Worm (Caenorhabditis elegans) whole organism, early embryonic: ENCODE measurements around the gene prmn-1.

Experiments used
- B0310.2 ChIP-seq: sonication (generic microtip); optimal IDR thresholded peaks from 2 replicates; lab custom pipeline; 2016; ENCODE audit warnings: mild to moderate bottlenecking, missing genetic modification characterization, missing compliant biosample characterization
- aly-1 ChIP-seq: sonication (generic microtip); optimal IDR thresholded peaks from 2 replicates; lab custom pipeline; 2016; ENCODE audit warnings: missing genetic modification characterization, missing compliant biosample characterization
- ama-1 ChIP-seq: fragments of 150-350 bp; optimal IDR thresholded peaks from 2 replicates; lab custom pipeline; 2014
- ceh-13 ChIP-seq: fragments of 200-800 bp; sonication (Bioruptor generic); optimal IDR thresholded peaks from 2 replicates; lab custom pipeline; 2018; ENCODE audit warnings: mild to moderate bottlenecking, missing genetic modification characterization, missing compliant biosample characterization
- ceh-36 ChIP-seq: sonication (generic microtip); optimal IDR thresholded peaks from 2 replicates; lab custom pipeline; 2016; ENCODE audit warnings: missing genetic modification characterization, inconsistent platforms, missing compliant biosample characterization
- flt-1 ChIP-seq: fragments of 200-800 bp; sonication (Bioruptor generic); IDR thresholded peaks from 2 replicates; pipeline ENCODE4 v1.3.6; 2022; ENCODE audit warnings: missing genetic modification characterization, missing compliant biosample characterization
- hmbx-1 ChIP-seq: sonication (generic microtip); optimal IDR thresholded peaks from 2 replicates; lab custom pipeline; 2016; ENCODE audit warnings: mild to moderate bottlenecking, missing genetic modification characterization, missing compliant biosample characterization
- hnd-1 ChIP-seq: sonication (generic microtip); optimal IDR thresholded peaks from 2 replicates; lab custom pipeline; 2016; ENCODE audit warnings: missing genetic modification characterization, missing compliant biosample characterization
- pes-1 ChIP-seq: fragments of 200-800 bp; sonication (Bioruptor generic); IDR thresholded peaks from 2 replicates; pipeline ENCODE4 v1.3.6; 2022; ENCODE audit warnings: missing genetic modification reagents, missing genetic modification characterization, missing compliant biosample characterization
- sea-1 ChIP-seq: fragments of 200-800 bp; sonication (Bioruptor generic); conservative IDR thresholded peaks from 2 replicates; pipeline ENCODE4 v1.3.6; 2022; ENCODE audit warnings: missing genetic modification characterization, missing compliant biosample characterization

DNA sequence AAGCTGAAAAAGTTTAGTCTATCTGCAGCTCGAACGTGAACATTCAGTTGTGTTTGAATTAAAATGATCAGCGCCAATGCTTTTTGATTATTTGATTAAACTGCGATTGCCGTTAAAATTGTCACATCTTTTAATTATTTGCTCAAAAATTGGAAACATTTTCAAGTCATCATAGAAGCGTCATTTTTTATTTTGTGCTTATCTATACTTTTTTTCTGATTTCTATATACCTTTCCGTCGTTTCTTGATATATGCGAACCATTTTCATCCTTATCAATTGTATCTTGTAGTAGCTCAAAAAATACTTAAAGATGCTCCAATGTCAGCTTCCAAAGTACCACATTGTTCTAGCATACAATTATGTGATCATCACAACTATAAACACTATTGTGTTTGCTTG lies 33.6 kb upstream of the prmn-1 start:
- TF ChIP-seq ceh-36: no peak
- TF ChIP-seq B0310.2 (tag; lab: Kevin White, UChicago): no peak
- no peak for TF ChIP-seq ceh-13 (GFP tag; lab: Kevin White, UChicago)
- no peak for TF ChIP-seq ama-1 (lab: Kevin White, UChicago)
- no peak for TF ChIP-seq flt-1 (GFP tag; lab: Robert Waterston, UW)
- no peak for TF ChIP-seq pes-1 (GFP tag; lab: Robert Waterston, UW)
- TF ChIP-seq hmbx-1: no peak
- no peak for TF ChIP-seq aly-1
- no peak for TF ChIP-seq hnd-1 (tag; lab: Kevin White, UChicago)
- no peak for TF ChIP-seq sea-1 (GFP tag; lab: Robert Waterston, UW)
